Worm (Caenorhabditis elegans) whole organism, late embryonic: Measurements from ENCODE around the gene ets-7.

Experiments
- Y22D7AL.16 ChIP-seq: sonication (generic microtip); optimal IDR thresholded peaks from 2 replicates; lab custom pipeline; 2016; ENCODE audit warnings: missing genetic modification characterization, missing compliant biosample characterization
- ahr-1 ChIP-seq: sonication (generic microtip); optimal IDR thresholded peaks from 2 replicates; lab custom pipeline; 2016; ENCODE audit warnings: missing genetic modification characterization, missing compliant biosample characterization
- ama-1 ChIP-seq: fragments of 150-350 bp; optimal IDR thresholded peaks from 2 replicates; lab custom pipeline; 2014
- ceh-19 ChIP-seq: fragments of 200-800 bp; sonication (Bioruptor generic); optimal IDR thresholded peaks from 2 replicates; lab custom pipeline; 2018; ENCODE audit warnings: mild to moderate bottlenecking, missing genetic modification characterization, missing compliant biosample characterization
- ceh-22 ChIP-seq: sonication (generic microtip); optimal IDR thresholded peaks from 2 replicates; lab custom pipeline; 2017; ENCODE audit warnings: missing biosample characterization, missing genetic modification characterization
- ceh-24 ChIP-seq: sonication (generic microtip); optimal IDR thresholded peaks from 2 replicates; lab custom pipeline; 2016; ENCODE audit warnings: mild to moderate bottlenecking, missing genetic modification characterization, missing compliant biosample characterization
- ceh-30 ChIP-seq: fragments of 150-350 bp; optimal IDR thresholded peaks from 2 replicates; lab custom pipeline; 2014; ENCODE audit warnings: missing biosample characterization, missing genetic modification characterization
- ceh-34 ChIP-seq: sonication (generic microtip); optimal IDR thresholded peaks from 2 replicates; lab custom pipeline; 2016; ENCODE audit warnings: mild to moderate bottlenecking, missing genetic modification characterization, missing compliant biosample characterization
- ceh-6 ChIP-seq: fragments of 200-800 bp; sonication (Bioruptor generic); optimal IDR thresholded peaks from 2 replicates; lab custom pipeline; 2018; ENCODE audit warnings: mild to moderate bottlenecking, missing genetic modification characterization, missing compliant biosample characterization
- ceh-9 ChIP-seq: sonication (generic microtip); optimal IDR thresholded peaks from 2 replicates; lab custom pipeline; 2016; ENCODE audit warnings: mild to moderate bottlenecking, missing genetic modification characterization, inconsistent platforms, missing compliant biosample characterization
- che-1 ChIP-seq: sonication (generic microtip); optimal IDR thresholded peaks from 2 replicates; lab custom pipeline; 2016; ENCODE audit warnings: mild to moderate bottlenecking, missing genetic modification characterization, missing compliant biosample characterization
- dmd-4 ChIP-seq: sonication (generic microtip); optimal IDR thresholded peaks from 2 replicates; lab custom pipeline; 2016; ENCODE audit warnings: borderline replicate concordance, missing genetic modification characterization, missing compliant biosample characterization
- dve-1 ChIP-seq: sonication (generic microtip); optimal IDR thresholded peaks from 2 replicates; lab custom pipeline; 2017; ENCODE audit warnings: antibody characterized with exemption, mild to moderate bottlenecking, missing genetic modification characterization, missing compliant biosample characterization
- elt-2 ChIP-seq: sonication (generic microtip); optimal IDR thresholded peaks from 2 replicates; lab custom pipeline; 2016; ENCODE audit warnings: missing genetic modification reagents, missing genetic modification characterization, missing compliant biosample characterization
- elt-4 ChIP-seq: sonication (generic microtip); optimal IDR thresholded peaks from 2 replicates; lab custom pipeline; 2016; ENCODE audit warnings: missing genetic modification characterization, missing compliant biosample characterization
- ets-4 ChIP-seq: sonication (generic microtip); optimal IDR thresholded peaks from 2 replicates; lab custom pipeline; 2016; ENCODE audit warnings: missing genetic modification characterization, missing compliant biosample characterization
- fkh-10 ChIP-seq: fragments of 150-350 bp; optimal IDR thresholded peaks from 2 replicates; lab custom pipeline; 2014; ENCODE audit warnings: missing biosample characterization, missing genetic modification reagents, missing genetic modification characterization
- fkh-6 ChIP-seq: sonication (generic microtip); optimal IDR thresholded peaks from 2 replicates; lab custom pipeline; 2016; ENCODE audit warnings: missing genetic modification characterization, missing compliant biosample characterization
- gmeb-2 ChIP-seq: sonication (generic microtip); optimal IDR thresholded peaks from 2 replicates; lab custom pipeline; 2016; ENCODE audit warnings: missing genetic modification characterization, inconsistent platforms, missing compliant biosample characterization
- hlh-13 ChIP-seq: fragments of 200-800 bp; sonication (Bioruptor generic); optimal IDR thresholded peaks from 2 replicates; lab custom pipeline; 2018; ENCODE audit warnings: mild to moderate bottlenecking, missing genetic modification characterization, missing compliant biosample characterization
- hlh-15 ChIP-seq: sonication (generic microtip); optimal IDR thresholded peaks from 2 replicates; lab custom pipeline; 2016; ENCODE audit warnings: missing genetic modification characterization, missing compliant biosample characterization
- hlh-6 ChIP-seq: sonication (generic microtip); optimal IDR thresholded peaks from 2 replicates; lab custom pipeline; 2016; ENCODE audit warnings: missing genotype, missing genetic modification characterization, missing compliant biosample characterization
- hlh-8 ChIP-seq: sonication (generic microtip); optimal IDR thresholded peaks from 2 replicates; lab custom pipeline; 2016; ENCODE audit warnings: missing genotype, missing genetic modification characterization, missing compliant biosample characterization
- madf-2 ChIP-seq: sonication (generic microtip); optimal IDR thresholded peaks from 2 replicates; lab custom pipeline; 2017; ENCODE audit warnings: missing genetic modification characterization, missing compliant biosample characterization
- mec-3 ChIP-seq: sonication (generic microtip); optimal IDR thresholded peaks from 2 replicates; lab custom pipeline; 2016; ENCODE audit warnings: borderline replicate concordance, missing genetic modification characterization, missing compliant biosample characterization
- nfya-1 ChIP-seq: sonication (generic microtip); optimal IDR thresholded peaks from 2 replicates; lab custom pipeline; 2017; ENCODE audit warnings: missing genetic modification characterization, mild to moderate bottlenecking, missing compliant biosample characterization, antibody characterized with exemption, moderate library complexity
- nhr-232 ChIP-seq: sonication (generic microtip); optimal IDR thresholded peaks from 2 replicates; lab custom pipeline; 2016; ENCODE audit warnings: missing genetic modification characterization, missing compliant biosample characterization
- npax-4 ChIP-seq: sonication (generic microtip); optimal IDR thresholded peaks from 2 replicates; lab custom pipeline; 2016; ENCODE audit warnings: missing genetic modification characterization, missing compliant biosample characterization
- odd-2 ChIP-seq: sonication (generic microtip); optimal IDR thresholded peaks from 2 replicates; lab custom pipeline; 2017; ENCODE audit warnings: antibody characterized with exemption, mild to moderate bottlenecking, missing genetic modification characterization, missing compliant biosample characterization
- pax-1 ChIP-seq: fragments of 150-350 bp; optimal IDR thresholded peaks from 2 replicates; lab custom pipeline; 2014; ENCODE audit warnings: missing biosample characterization, missing genetic modification characterization
- pros-1 ChIP-seq: fragments of 150-350 bp; optimal IDR thresholded peaks from 2 replicates; lab custom pipeline; 2014; ENCODE audit warnings: missing biosample characterization, missing genetic modification reagents, missing genetic modification characterization
- rnt-1 ChIP-seq: sonication (generic microtip); optimal IDR thresholded peaks from 2 replicates; lab custom pipeline; 2016; ENCODE audit warnings: missing genetic modification characterization, missing compliant biosample characterization
- tbx-7 ChIP-seq: sonication (generic microtip); optimal IDR thresholded peaks from 2 replicates; lab custom pipeline; 2016; ENCODE audit warnings: missing genotype, missing genetic modification characterization, missing compliant biosample characterization
- ttx-3 ChIP-seq: sonication (generic microtip); optimal IDR thresholded peaks from 2 replicates; lab custom pipeline; 2016; ENCODE audit warnings: missing genetic modification reagents, missing genetic modification characterization, missing compliant biosample characterization
- unc-42 ChIP-seq: sonication (generic microtip); optimal IDR thresholded peaks from 2 replicates; lab custom pipeline; 2016; ENCODE audit warnings: missing genotype, missing genetic modification characterization, missing compliant biosample characterization
- unc-86 ChIP-seq: sonication (generic microtip); optimal IDR thresholded peaks from 2 replicates; lab custom pipeline; 2016; ENCODE audit warnings: missing genetic modification characterization, missing compliant biosample characterization
- zip-5 ChIP-seq: sonication (generic microtip); optimal IDR thresholded peaks from 2 replicates; lab custom pipeline; 2016; ENCODE audit warnings: missing genetic modification characterization, missing compliant biosample characterization
- ztf-16 ChIP-seq: sonication (generic microtip); optimal IDR thresholded peaks from 2 replicates; lab custom pipeline; 2017; ENCODE audit warnings: missing genetic modification characterization, missing compliant biosample characterization

The ets-7 gene

DNA sequence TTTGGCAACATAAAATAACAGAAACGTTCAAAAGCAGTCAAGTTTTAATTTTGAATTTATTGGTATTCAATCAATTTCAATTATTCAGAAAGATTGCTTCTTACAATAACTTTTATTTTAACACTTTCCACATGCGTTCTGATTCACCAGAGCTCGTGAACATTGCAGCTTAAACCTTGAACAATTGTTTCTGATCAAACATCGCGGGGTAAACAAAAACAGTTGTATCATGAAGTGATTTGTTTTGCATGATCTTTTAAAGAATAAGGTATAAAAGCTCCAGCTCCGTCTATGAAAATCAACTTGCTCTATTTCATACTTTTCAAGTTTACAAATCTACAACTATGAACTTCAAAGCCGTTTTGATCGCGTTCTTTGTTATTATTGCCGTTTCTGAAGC, 35.2 kb downstream of the ets-7 start, which contains the start of gene C54F6.6:
Gene C54F6.6, plus strand, starts transcription at position 301 of the 400 bp plus-strand sequence.
- TF ChIP-seq ceh-19 (no peak), ahr-1 (tag; lab: Kevin White, UChicago) (no peak), mec-3 (no peak), pros-1 (no peak), tbx-7 (tag; lab: Kevin White, UChicago) (no peak), ets-4 (tag; lab: Kevin White, UChicago) (no peak), ceh-34 (tag; lab: Kevin White, UChicago) (no peak), ztf-16 (tag; lab: Kevin White, UChicago) (no peak), odd-2 (tag; lab: Kevin White, UChicago) (no peak), pax-1 (tag; lab: Kevin White, UChicago) (no peak), ceh-22 (tag; lab: Kevin White, UChicago) (no peak), fkh-6 (no peak), fkh-10 (GFP tag; lab: Kevin White, UChicago) (no peak), nhr-232 (tag; lab: Kevin White, UChicago) (no peak), nfya-1 (tag; lab: Kevin White, UChicago) (no peak), elt-2 (tag; lab: Kevin White, UChicago) (no peak), unc-42 (tag; lab: Kevin White, UChicago) (no peak), ceh-30 (tag; lab: Kevin White, UChicago) (no peak), zip-5 (tag; lab: Kevin White, UChicago) (no peak), ttx-3 (tag; lab: Kevin White, UChicago) (no peak)

DNA sequence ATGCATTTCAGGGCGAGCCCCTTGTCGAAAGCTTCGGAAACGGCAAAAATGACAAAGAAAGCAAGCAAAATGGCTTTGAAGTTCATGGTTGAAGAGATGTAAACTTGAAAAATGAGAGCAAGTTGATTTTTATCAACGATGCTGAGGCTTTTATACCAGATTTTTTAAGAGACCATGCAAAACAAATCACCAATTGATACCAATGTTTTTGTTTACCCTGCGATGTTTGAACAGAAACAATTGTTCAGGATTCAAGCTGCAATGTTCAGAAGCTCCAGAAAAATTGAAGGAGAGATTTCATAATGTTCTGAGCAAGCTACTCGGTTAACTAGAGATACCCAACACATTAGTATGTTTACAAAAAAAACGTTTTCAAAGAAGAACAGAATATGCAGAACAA, 36.3 kb downstream of the ets-7 start, which contains the start of gene C54F6.15:
Gene C54F6.15, minus strand, starts transcription at position 101 of the 400 bp plus-strand sequence.
- TF ChIP-seq fkh-6 (no peak), dmd-4 (no peak), che-1 (tag; lab: Kevin White, UChicago) (no peak)
- TF ChIP-seq, all 69 proteins: peak for 0

DNA sequence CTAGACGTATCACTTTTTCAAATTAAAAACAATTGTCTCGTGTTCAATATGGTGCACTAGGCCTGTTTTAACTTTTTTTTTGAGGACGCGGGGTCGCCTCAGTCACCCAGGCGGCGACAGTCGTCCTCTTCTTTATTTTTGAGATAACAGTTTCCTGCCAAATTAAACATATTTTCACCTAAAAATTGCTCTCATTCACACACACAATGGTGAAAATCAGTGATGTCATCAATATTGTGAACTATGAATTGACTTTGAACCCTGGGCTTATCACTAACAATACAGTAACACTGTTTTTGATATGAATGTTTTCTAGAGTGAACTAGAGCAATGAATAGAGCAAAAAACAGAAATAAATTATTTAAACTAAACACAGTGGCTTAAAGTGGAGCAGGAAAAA, 37.3 kb downstream of the ets-7 start:
- TF ChIP-seq rnt-1 (tag; lab: Kevin White, UChicago): no peak
- TF ChIP-seq, all 69 proteins: peak for 0

DNA sequence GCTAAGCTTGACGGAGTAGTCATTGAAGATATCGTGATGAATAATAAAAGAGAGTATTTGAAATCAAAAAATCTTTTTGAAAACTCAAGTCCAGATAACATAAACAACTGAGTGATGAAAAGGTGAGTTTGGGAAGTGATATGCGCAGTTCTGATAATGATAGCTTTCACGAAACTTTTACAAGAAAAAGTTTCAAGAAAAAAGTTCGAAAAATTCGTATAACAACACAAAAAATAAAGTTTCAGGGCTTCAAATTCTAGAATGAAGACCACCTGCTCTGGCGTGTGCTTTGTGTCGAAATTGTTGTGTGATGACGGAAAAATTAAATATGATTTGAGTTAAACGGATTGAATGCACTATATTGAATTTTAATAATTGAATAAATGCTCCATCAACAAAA, 38.5 kb downstream of the ets-7 start, which contains the start of gene srb-19:
Gene srb-19, minus strand, starts transcription at position 101 of the 400 bp plus-strand sequence.
- TF ChIP-seq fkh-10 (GFP tag; lab: Kevin White, UChicago): no peak
- no peak for TF ChIP-seq hlh-13 (GFP tag; lab: Kevin White, UChicago)
- TF ChIP-seq ahr-1 (tag; lab: Kevin White, UChicago): no peak
- no peak for TF ChIP-seq gmeb-2 (tag; lab: Kevin White, UChicago)
- no peak for TF ChIP-seq hlh-6 (tag; lab: Kevin White, UChicago)
- TF ChIP-seq Y22D7AL.16: no peak
- TF ChIP-seq rnt-1 (tag; lab: Kevin White, UChicago): no peak
- no peak for TF ChIP-seq ztf-16 (tag; lab: Kevin White, UChicago)
- TF ChIP-seq madf-2 (tag; lab: Kevin White, UChicago): no peak
- no peak for TF ChIP-seq npax-4 (tag; lab: Kevin White, UChicago)
- TF ChIP-seq ceh-9: no peak
- TF ChIP-seq pros-1: no peak
- TF ChIP-seq dve-1 (tag; lab: Kevin White, UChicago): no peak
- TF ChIP-seq unc-86 (tag; lab: Kevin White, UChicago): no peak

DNA sequence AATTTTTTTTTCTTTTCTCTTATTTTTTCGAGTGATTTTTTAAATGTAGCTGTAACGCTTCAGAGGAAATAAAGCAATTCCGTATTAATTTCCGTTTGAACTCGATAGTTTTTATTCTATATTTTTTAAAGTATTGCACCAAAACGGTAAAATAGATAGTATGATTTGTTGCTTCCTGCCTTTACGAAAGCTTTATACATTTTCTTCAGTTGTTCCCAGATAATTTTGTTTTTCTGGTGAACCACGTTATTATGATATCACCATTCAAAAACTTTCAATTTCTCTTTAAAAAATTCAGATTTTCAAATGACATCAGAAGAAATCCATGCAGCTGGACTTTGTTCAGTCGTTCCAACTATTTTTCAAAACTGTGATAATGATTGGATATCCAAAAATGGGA, 43.7 kb downstream of the ets-7 start, which contains the start of gene srb-18:
Gene srb-18, plus strand, starts transcription at position 301 of the 400 bp plus-strand sequence.
- no peak for TF ChIP-seq hlh-15
- TF ChIP-seq ceh-6 (GFP tag; lab: Kevin White, UChicago): no peak
- TF ChIP-seq elt-4 (tag; lab: Kevin White, UChicago): no peak
- no peak for TF ChIP-seq elt-2 (tag; lab: Kevin White, UChicago)
- no peak for TF ChIP-seq ahr-1 (tag; lab: Kevin White, UChicago)
- no peak for TF ChIP-seq ceh-24
- no peak for TF ChIP-seq pros-1
- no peak for TF ChIP-seq hlh-8 (tag; lab: Kevin White, UChicago)
- no peak for TF ChIP-seq ama-1 (lab: Kevin White, UChicago)
- no peak for TF ChIP-seq nhr-232 (tag; lab: Kevin White, UChicago)
